Fruit fly (Drosophila melanogaster) whole organism, prepupa: ENCODE data around the gene dnc.

Experiments
- CG10631 ChIP-seq: fragments of 200-800 bp; sonication (Bioruptor generic); optimal IDR thresholded peaks from 2 replicates; lab custom pipeline; 2016; ENCODE audit warnings: missing biosample characterization, missing genetic modification characterization
- CG11294 ChIP-seq: fragments of 200-800 bp; sonication (Bioruptor generic); IDR thresholded peaks from 2 replicates; pipeline ENCODE4 v1.3.6; 2022; ENCODE audit warnings: missing biosample characterization, missing genetic modification characterization
- CG11762 ChIP-seq: fragments of 200-800 bp; sonication (Bioruptor generic); optimal IDR thresholded peaks from 3 replicates; lab custom pipeline; 2016; ENCODE audit warnings: missing biosample characterization, missing genetic modification characterization; ENCODE audit not compliant: insufficient read depth
- CG1621 ChIP-seq: fragments of 200-800 bp; sonication (Bioruptor generic); optimal IDR thresholded peaks from 3 replicates; lab custom pipeline; 2018; ENCODE audit warnings: missing biosample characterization, mild to moderate bottlenecking, missing genetic modification characterization
- CG3032 ChIP-seq: fragments of 200-800 bp; optimal IDR thresholded peaks from 2 replicates; lab custom pipeline; 2019; ENCODE audit warnings: missing biosample characterization, mild to moderate bottlenecking, missing genetic modification characterization, moderate library complexity
- CG31627 ChIP-seq: fragments of 200-800 bp; sonication (Bioruptor generic); optimal IDR thresholded peaks from 3 replicates; lab custom pipeline; 2016; ENCODE audit warnings: missing biosample characterization, missing genetic modification characterization
- CG32006 ChIP-seq: fragments of 200-800 bp; sonication (Bioruptor generic); optimal IDR thresholded peaks from 3 replicates; lab custom pipeline; 2017; ENCODE audit warnings: missing biosample characterization, mild to moderate bottlenecking, missing genetic modification characterization
- CG34406 ChIP-seq: fragments of 200-800 bp; sonication (Bioruptor generic); optimal IDR thresholded peaks from 3 replicates; lab custom pipeline; 2016; ENCODE audit warnings: missing biosample characterization, missing genetic modification characterization
- CG3919 ChIP-seq: fragments of 200-800 bp; sonication (Bioruptor generic); optimal IDR thresholded peaks from 3 replicates; lab custom pipeline; 2016; ENCODE audit warnings: missing biosample characterization, missing genetic modification characterization
- CG4318 ChIP-seq: fragments of 200-800 bp; sonication (Bioruptor generic); optimal IDR thresholded peaks from 3 replicates; lab custom pipeline; 2017; ENCODE audit warnings: missing biosample characterization, mild to moderate bottlenecking, missing genetic modification characterization
- CG6163 ChIP-seq: fragments of 200-800 bp; sonication (Bioruptor generic); IDR thresholded peaks from 3 replicates; pipeline ENCODE4 v1.3.6; 2022; ENCODE audit warnings: missing biosample characterization, missing genetic modification characterization
- CG6276 ChIP-seq: fragments of 200-800 bp; sonication (Bioruptor generic); optimal IDR thresholded peaks from 2 replicates; lab custom pipeline; 2017; ENCODE audit warnings: missing biosample characterization, mild to moderate bottlenecking, missing genetic modification characterization
- CG7368 ChIP-seq: fragments of 200-800 bp; sonication (Bioruptor generic); optimal IDR thresholded peaks from 3 replicates; lab custom pipeline; 2016; ENCODE audit warnings: missing biosample characterization, missing genetic modification characterization
- CG8119 ChIP-seq: fragments of 200-800 bp; sonication (Bioruptor generic); IDR thresholded peaks from 3 replicates; pipeline ENCODE4 v1.3.6; 2022; ENCODE audit warnings: missing biosample characterization, missing genetic modification characterization
- CG8319 ChIP-seq: fragments of 200-800 bp; sonication (Bioruptor generic); optimal IDR thresholded peaks from 3 replicates; lab custom pipeline; 2016; ENCODE audit warnings: missing biosample characterization, missing genetic modification characterization
- CG8632 ChIP-seq: fragments of 200-800 bp; sonication (Bioruptor generic); optimal IDR thresholded peaks from 3 replicates; lab custom pipeline; 2016; ENCODE audit warnings: missing biosample characterization, missing genetic modification characterization
- CG9139 ChIP-seq: fragments of 200-800 bp; sonication (Bioruptor generic); optimal IDR thresholded peaks from 3 replicates; lab custom pipeline; 2017; ENCODE audit warnings: missing biosample characterization, mild to moderate bottlenecking, missing genetic modification characterization
- Eip78C ChIP-seq: fragments of 200-800 bp; sonication (Bioruptor generic); peaks from one replicate; lab custom pipeline; 2016; ENCODE audit warnings: missing biosample characterization, missing genetic modification characterization
- Eip93F ChIP-seq: fragments of 200-800 bp; sonication (Bioruptor generic); optimal IDR thresholded peaks from 2 replicates; lab custom pipeline; 2016; ENCODE audit warnings: missing biosample characterization, mild to moderate bottlenecking, missing genetic modification characterization
- Ets21C ChIP-seq: fragments of 200-800 bp; sonication (Bioruptor generic); optimal IDR thresholded peaks from 3 replicates; lab custom pipeline; 2016; ENCODE audit warnings: missing biosample characterization, missing genetic modification characterization
- Ets96B ChIP-seq: fragments of 200-800 bp; optimal IDR thresholded peaks from 2 replicates; lab custom pipeline; 2019; ENCODE audit warnings: missing biosample characterization, mild to moderate bottlenecking, missing genetic modification characterization, moderate library complexity
- Hr38 ChIP-seq: sonication (Bioruptor generic); optimal IDR thresholded peaks from 2 replicates; lab custom pipeline; 2016; ENCODE audit warnings: missing biosample characterization, missing genetic modification characterization
- Hr39 ChIP-seq: fragments of 200-800 bp; sonication (Bioruptor generic); optimal IDR thresholded peaks from 2 replicates; lab custom pipeline; 2016; ENCODE audit warnings: missing biosample characterization, missing genetic modification characterization
- Hr4 ChIP-seq: fragments of 200-800 bp; sonication (Bioruptor generic); optimal IDR thresholded peaks from 3 replicates; lab custom pipeline; 2016; ENCODE audit warnings: missing biosample characterization, missing genetic modification characterization
- Lpt ChIP-seq: fragments of 200-800 bp; sonication (Bioruptor generic); optimal IDR thresholded peaks from 3 replicates; lab custom pipeline; 2016; ENCODE audit warnings: missing biosample characterization, missing genetic modification characterization
- OdsH ChIP-seq: fragments of 200-800 bp; sonication (Bioruptor generic); optimal IDR thresholded peaks from 3 replicates; lab custom pipeline; 2016; ENCODE audit warnings: missing biosample characterization, missing genetic modification characterization
- Smox ChIP-seq: fragments of 200-800 bp; sonication (Bioruptor generic); optimal IDR thresholded peaks from 3 replicates; lab custom pipeline; 2016; ENCODE audit warnings: missing biosample characterization, missing genetic modification characterization
- Sox102F ChIP-seq: fragments of 200-800 bp; sonication (Bioruptor generic); optimal IDR thresholded peaks from 2 replicates; lab custom pipeline; 2016; ENCODE audit warnings: missing biosample characterization, mild to moderate bottlenecking, missing genetic modification characterization
- Sox15 ChIP-seq: fragments of 200-800 bp; sonication (Bioruptor generic); optimal IDR thresholded peaks from 3 replicates; lab custom pipeline; 2016; ENCODE audit warnings: missing biosample characterization, missing genetic modification characterization
- achi ChIP-seq: fragments of 200-800 bp; sonication (Bioruptor generic); optimal IDR thresholded peaks from 3 replicates; lab custom pipeline; 2016; ENCODE audit warnings: missing biosample characterization, missing genetic modification characterization
- acj6 ChIP-seq: fragments of 200-800 bp; sonication (Bioruptor generic); optimal IDR thresholded peaks from 3 replicates; lab custom pipeline; 2016; ENCODE audit warnings: missing biosample characterization, missing genetic modification characterization
- cyc ChIP-seq: fragments of 200-800 bp; sonication (Bioruptor generic); optimal IDR thresholded peaks from 3 replicates; lab custom pipeline; 2016; ENCODE audit warnings: missing biosample characterization, missing genetic modification characterization
- dsx ChIP-seq: fragments of 200-800 bp; optimal IDR thresholded peaks from 3 replicates; lab custom pipeline; 2019; ENCODE audit warnings: missing biosample characterization, mild to moderate bottlenecking, missing genetic modification characterization, moderate library complexity; ENCODE audit not compliant: poor library complexity, severe bottlenecking
- esn ChIP-seq: fragments of 200-800 bp; sonication (Bioruptor generic); optimal IDR thresholded peaks from 2 replicates; lab custom pipeline; 2016; ENCODE audit warnings: missing biosample characterization, mild to moderate bottlenecking, missing genetic modification characterization, moderate library complexity
- fd59A ChIP-seq: fragments of 200-800 bp; sonication (Bioruptor generic); optimal IDR thresholded peaks from 2 replicates; lab custom pipeline; 2017; ENCODE audit warnings: missing biosample characterization, mild to moderate bottlenecking, missing genetic modification characterization, missing genetic modification reagents
- fd85E ChIP-seq: fragments of 200-800 bp; sonication (Bioruptor generic); optimal IDR thresholded peaks from 3 replicates; lab custom pipeline; 2016; ENCODE audit warnings: missing biosample characterization, missing genetic modification characterization
- fkh ChIP-seq: fragments of 200-800 bp; sonication (Bioruptor generic); optimal IDR thresholded peaks from 3 replicates; lab custom pipeline; 2017; ENCODE audit warnings: missing biosample characterization, mild to moderate bottlenecking, missing genetic modification characterization, moderate library complexity
- net ChIP-seq: fragments of 200-800 bp; sonication (Bioruptor generic); optimal IDR thresholded peaks from 3 replicates; lab custom pipeline; 2016; ENCODE audit warnings: missing biosample characterization, missing genetic modification characterization
- salr ChIP-seq, 2 experiments: fragments of 200-800 bp; sonication (Bioruptor generic); optimal IDR thresholded peaks; 3 replicates each; lab custom pipeline; 2016 to 2018; ENCODE audit warnings: missing biosample characterization in 2 of 2, missing genetic modification characterization in 2 of 2, mild to moderate bottlenecking in 1 of 2
- spab ChIP-seq: fragments of 200-800 bp; sonication (Bioruptor generic); optimal IDR thresholded peaks from 2 replicates; lab custom pipeline; 2017; ENCODE audit warnings: missing biosample characterization, mild to moderate bottlenecking, missing genetic modification characterization, missing genetic modification reagents
- ss ChIP-seq, 2 experiments: fragments of 200-800 bp; sonication (Bioruptor generic); optimal IDR thresholded peaks; 2 replicates in 1 of 2; 3 replicates in 1 of 2; lab custom pipeline; 2017 to 2018; ENCODE audit warnings: mild to moderate bottlenecking in 2 of 2, missing biosample characterization in 2 of 2, missing genetic modification characterization in 2 of 2, moderate library complexity in 1 of 2
- svp ChIP-seq: fragments of 200-800 bp; sonication (Bioruptor generic); peaks from one replicate; lab custom pipeline; 2016; ENCODE audit warnings: missing biosample characterization, missing genetic modification characterization
- topi ChIP-seq: fragments of 200-800 bp; sonication (Bioruptor generic); optimal IDR thresholded peaks from 3 replicates; lab custom pipeline; 2016; ENCODE audit warnings: missing biosample characterization, missing genetic modification characterization
- vri ChIP-seq: fragments of 200-800 bp; sonication (Bioruptor generic); optimal IDR thresholded peaks from 3 replicates; lab custom pipeline; 2016; ENCODE audit warnings: missing biosample characterization, mild to moderate bottlenecking, missing genetic modification characterization

dnc gene

dm6 chrX:3162405-3163256 is 13.6 kb upstream of the dnc start (continued):
- TF ChIP-seq CG8632 (GFP tag; lab: Kevin White, UChicago) (peak; percentile 90), CG31627 (peak; percentile 93), CG1621 (peak; percentile 91), achi (GFP tag; lab: Kevin White, UChicago) (peak; percentile 94), CG10631 (GFP tag; lab: Kevin White, UChicago) (peak; percentile 94), OdsH (GFP tag; lab: Kevin White, UChicago) (peak; percentile 94), CG11762 (GFP tag; lab: Kevin White, UChicago) (peak; percentile 91), Ets96B (peak; percentile 91), Lpt (GFP tag; lab: Kevin White, UChicago) (peak; percentile 92), spab (GFP tag; lab: Kevin White, UChicago) (peak; percentile 80), Hr38 (GFP tag; lab: Kevin White, UChicago) (no peak), CG7368 (GFP tag; lab: Kevin White, UChicago) (peak; percentile 88), Eip78C (GFP tag; lab: Kevin White, UChicago) (peak; percentile 98), CG32006 (GFP tag; lab: Kevin White, UChicago) (peak; percentile 96), Sox102F (GFP tag; lab: Kevin White, UChicago) (peak; percentile 87), topi (GFP tag; lab: Kevin White, UChicago) (peak; percentile 94), salr (GFP tag; optimal IDR thresholded peaks at IDR 0.05; lab: Kevin White, UChicago) (peak; percentile 85 to 89), dsx (GFP tag; lab: Kevin White, UChicago) (peak; percentile 85), CG6276 (peak; percentile 87), CG9139 (peak; percentile 64), vri (peak; percentile 89), cyc (GFP tag; lab: Kevin White, UChicago) (peak; percentile 94), Hr4 (peak; percentile 93), CG3919 (GFP tag; lab: Kevin White, UChicago) (peak; percentile 94), fd85E (GFP tag; lab: Kevin White, UChicago) (peak; percentile 57)

dm6 chrX:3172217-3172616 is 4.0 kb upstream of the dnc start:
- no peak for TF ChIP-seq Sox102F (GFP tag; lab: Kevin White, UChicago)
- peak; percentile 53 for TF ChIP-seq Eip78C (GFP tag; lab: Kevin White, UChicago)
- no peak for TF ChIP-seq net (GFP tag; lab: Kevin White, UChicago)
- TF ChIP-seq CG1621: no peak
- TF ChIP-seq topi (GFP tag; lab: Kevin White, UChicago): no peak
- TF ChIP-seq CG6276: no peak
- TF ChIP-seq esn (GFP tag; lab: Kevin White, UChicago): no peak

DNA sequence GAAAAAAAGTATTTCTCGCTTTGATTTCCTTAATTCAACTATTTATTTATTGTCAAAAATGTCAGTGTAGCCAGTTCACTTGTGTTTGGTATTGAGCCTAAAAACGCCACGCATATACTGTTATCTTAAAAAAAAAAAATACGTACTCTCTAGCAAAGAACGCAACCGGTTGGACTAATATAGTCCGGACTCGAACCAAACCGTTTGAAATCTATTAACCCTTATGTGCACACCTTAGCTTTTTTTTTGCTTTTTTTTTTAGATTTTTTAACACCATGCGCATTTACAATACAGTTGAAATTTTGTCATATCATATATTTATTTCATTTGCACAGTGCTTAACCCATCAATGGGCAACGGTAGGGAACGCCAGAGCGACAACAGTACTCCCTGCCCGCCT is 3.2 kb upstream of the dnc start, which contains the start of gene CG18508:
Gene CG18508 (minus strand): TSS at position 69 of the 400 bp plus-strand sequence.
- no peak for TF ChIP-seq CG8319 (GFP tag; lab: Kevin White, UChicago)
- peak; percentile 1 for TF ChIP-seq cyc (GFP tag; lab: Kevin White, UChicago)
- no peak for TF ChIP-seq CG11294 (GFP tag; lab: Robert Waterston, UW)
- TF ChIP-seq svp (GFP tag; lab: Kevin White, UChicago): peak; percentile 64
- TF ChIP-seq CG31627: peak; percentile 10
- peak; percentile 21 for TF ChIP-seq Smox (GFP tag; lab: Kevin White, UChicago)
- TF ChIP-seq CG8632 (GFP tag; lab: Kevin White, UChicago): no peak
- peak; percentile 3 for TF ChIP-seq achi (GFP tag; lab: Kevin White, UChicago)
- TF ChIP-seq Ets96B: no peak
- no peak for TF ChIP-seq esn (GFP tag; lab: Kevin White, UChicago)
- TF ChIP-seq acj6 (GFP tag; lab: Kevin White, UChicago): no peak
- no peak for TF ChIP-seq CG8119 (GFP tag; lab: Robert Waterston, UW)
- no peak for TF ChIP-seq Sox15 (GFP tag; lab: Kevin White, UChicago)
- no peak for TF ChIP-seq vri
- TF ChIP-seq fkh (GFP tag; lab: Kevin White, UChicago): peak; percentile 19
- no peak for TF ChIP-seq Hr38 (GFP tag; lab: Kevin White, UChicago)
- no peak for TF ChIP-seq CG3032 (tag; lab: Kevin White, UChicago)
- TF ChIP-seq OdsH (GFP tag; lab: Kevin White, UChicago): no peak
- TF ChIP-seq CG6163 (GFP tag; lab: Robert Waterston, UW): peak; percentile 54
- TF ChIP-seq CG34406 (GFP tag; lab: Kevin White, UChicago): no peak
- TF ChIP-seq Eip93F (GFP tag; lab: Kevin White, UChicago): no peak
- peak; percentile 3 for TF ChIP-seq Lpt (GFP tag; lab: Kevin White, UChicago)
- peak; percentile 38 for TF ChIP-seq CG3919 (GFP tag; lab: Kevin White, UChicago)
- TF ChIP-seq Ets21C (GFP tag; lab: Kevin White, UChicago): no peak
- no peak for TF ChIP-seq CG4318
- peak in 1 of 2 experiments; percentile 1 for TF ChIP-seq salr (GFP tag; optimal IDR thresholded peaks at IDR 0.05; lab: Kevin White, UChicago)
- TF ChIP-seq CG10631 (GFP tag; lab: Kevin White, UChicago): peak; percentile 20
- TF ChIP-seq ss (GFP tag; optimal IDR thresholded peaks at IDR 0.05; lab: Kevin White, UChicago): no peak
- peak; percentile 34 for TF ChIP-seq Hr39 (GFP tag; lab: Kevin White, UChicago)
- TF ChIP-seq CG1621: no peak
- TF ChIP-seq fd59A (GFP tag; lab: Kevin White, UChicago): no peak
